Fruit fly (Drosophila melanogaster): ENCODE measurements around the gene sowah.
A peak's percentile ranks its signal among the peaks of the same experiment; 100 is the strongest.

sowah gene

dm6 chr3L:12585761-12586160, 13.4 kb upstream of the sowah start:
- no peak for TF ChIP-seq Sox102F (GFP tag; optimal IDR thresholded peaks at IDR 0.05)
- TF ChIP-seq CG4318 (GFP tag; optimal IDR thresholded peaks at IDR 0.05) = no peak
- TF ChIP-seq CG8119 (GFP tag; IDR thresholded peaks at IDR 0.05) = no peak
- TF ChIP-seq achi (GFP tag; optimal IDR thresholded peaks at IDR 0.05) = no peak
- no peak for TF ChIP-seq Ets21C (GFP tag; optimal IDR thresholded peaks at IDR 0.05)
- no peak for TF ChIP-seq dac (GFP tag; optimal IDR thresholded peaks at IDR 0.05)
- TF ChIP-seq Sox15 (GFP tag; optimal IDR thresholded peaks at IDR 0.05) = no peak
- TF ChIP-seq CG7368 (GFP tag; optimal IDR thresholded peaks at IDR 0.05) = no peak
- no peak for TF ChIP-seq CG32006 (GFP tag; optimal IDR thresholded peaks at IDR 0.05)
- TF ChIP-seq Met (GFP tag; optimal IDR thresholded peaks at IDR 0.05) = no peak
- no peak for TF ChIP-seq dsx (GFP tag; optimal IDR thresholded peaks at IDR 0.05; ENCODE audit: poor library complexity, severe bottlenecking)
- no peak for TF ChIP-seq CG10669 (GFP tag; optimal IDR thresholded peaks at IDR 0.05)
- no peak for TF ChIP-seq eg (GFP tag; IDR thresholded peaks at IDR 0.05)
- TF ChIP-seq OdsH (GFP tag; optimal IDR thresholded peaks at IDR 0.05) = no peak
- no peak for TF ChIP-seq CG3919 (GFP tag; optimal IDR thresholded peaks at IDR 0.05)
- no peak for TF ChIP-seq CG34406 (GFP tag; optimal IDR thresholded peaks at IDR 0.05)
- TF ChIP-seq topi (GFP tag; optimal IDR thresholded peaks at IDR 0.05) = no peak
- no peak for TF ChIP-seq CG3032 (tag; optimal IDR thresholded peaks at IDR 0.05)
- no peak for TF ChIP-seq pdm3 (GFP tag; optimal IDR thresholded peaks at IDR 0.05)

dm6 chr3L:12584977-12585376, 12.6 kb upstream of the sowah start:
- TF ChIP-seq dsx (GFP tag; optimal IDR thresholded peaks at IDR 0.05; ENCODE audit: poor library complexity, severe bottlenecking) (no peak), lz (GFP tag; optimal IDR thresholded peaks at IDR 0.05) (no peak), CG3919 (GFP tag; optimal IDR thresholded peaks at IDR 0.05) (no peak), CG10631 (GFP tag; optimal IDR thresholded peaks at IDR 0.05) (no peak), CG32006 (GFP tag; optimal IDR thresholded peaks at IDR 0.05) (no peak), CG8319 (GFP tag; optimal IDR thresholded peaks at IDR 0.05) (no peak), svp (GFP tag) (no peak), vri (GFP tag; optimal IDR thresholded peaks at IDR 0.05) (no peak), dac (GFP tag; optimal IDR thresholded peaks at IDR 0.05) (no peak), Sox15 (GFP tag; optimal IDR thresholded peaks at IDR 0.05) (no peak), Ets21C (GFP tag; optimal IDR thresholded peaks at IDR 0.05) (no peak), fd85E (GFP tag; optimal IDR thresholded peaks at IDR 0.05) (no peak), Lpt (GFP tag; optimal IDR thresholded peaks at IDR 0.05) (no peak), CG15336 (GFP tag; IDR thresholded peaks at IDR 0.05) (no peak), Sox102F (GFP tag; optimal IDR thresholded peaks at IDR 0.05) (no peak), CG11294 (GFP tag; IDR thresholded peaks at IDR 0.05) (no peak)

- peak; percentile 59 for TF ChIP-seq svp (GFP tag)
- peak; percentile 81 for TF ChIP-seq CG1621 (tag; optimal IDR thresholded peaks at IDR 0.05)
- peak; percentile 38 for TF ChIP-seq CG6854 (GFP tag; optimal IDR thresholded peaks at IDR 0.05)
- TF ChIP-seq ss (GFP tag; optimal IDR thresholded peaks at IDR 0.05) = peak; percentile 8 to 22
- TF ChIP-seq Sox14 (GFP tag; optimal IDR thresholded peaks at IDR 0.05) = no peak
- no peak for TF ChIP-seq CG11294 (GFP tag; IDR thresholded peaks at IDR 0.05)
- peak; percentile 28 for TF ChIP-seq CG3919 (GFP tag; optimal IDR thresholded peaks at IDR 0.05)
- TF ChIP-seq CG15336 (GFP tag; IDR thresholded peaks at IDR 0.05) = 0 out of 2 replicates have a peak, but pooled peaks have one; percentile 14
- TF ChIP-seq spab (GFP tag; optimal IDR thresholded peaks at IDR 0.05) = no peak
- TF ChIP-seq CG8119 (GFP tag; IDR thresholded peaks at IDR 0.05) = 0 out of 3 replicates have a peak, but pooled peaks have one; percentile 37
- peak; percentile 44 for TF ChIP-seq Blimp-1 (GFP tag; optimal IDR thresholded peaks at IDR 0.05)
- TF ChIP-seq CG6163 (GFP tag; IDR thresholded peaks at IDR 0.05) = peak; percentile 37; the same call in 2 of the 3 replicates
Measured at dm6 chr3L:12580212-12580676, 7.9 kb upstream of the sowah start, which contains the start of gene ara. Gene ara, plus strand, starts transcription at chr3L:12580672.

- TF ChIP-seq CG4318 (GFP tag; optimal IDR thresholded peaks at IDR 0.05) (no peak), CG6792 (GFP tag; optimal IDR thresholded peaks at IDR 0.05) (no peak), CG6163 (GFP tag; IDR thresholded peaks at IDR 0.05) (peak; percentile 64; the same call in 2 of the 3 replicates), CG11902 (GFP tag; optimal IDR thresholded peaks at IDR 0.05) (no peak), CG3919 (GFP tag; optimal IDR thresholded peaks at IDR 0.05) (peak; percentile 13), CG16779 (tag; optimal IDR thresholded peaks at IDR 0.05) (no peak), CG6808 (GFP tag; optimal IDR thresholded peaks at IDR 0.05) (peak; percentile 20), esn (GFP tag; optimal IDR thresholded peaks at IDR 0.05) (no peak), CG10631 (GFP tag; optimal IDR thresholded peaks at IDR 0.05) (peak; percentile 5), spab (GFP tag; optimal IDR thresholded peaks at IDR 0.05) (peak; percentile 22), lz (GFP tag; optimal IDR thresholded peaks at IDR 0.05) (no peak), Eip78C (GFP tag) (peak; percentile 73), CG7368 (GFP tag; optimal IDR thresholded peaks at IDR 0.05) (no peak), CG11762 (GFP tag; optimal IDR thresholded peaks at IDR 0.05; ENCODE audit: insufficient read depth) (no peak)
Measured at dm6 chr3L:12574867-12575266, 2.5 kb upstream of the sowah start.

Measured in whole organism, prepupa.